In the genomic region with DNA sequence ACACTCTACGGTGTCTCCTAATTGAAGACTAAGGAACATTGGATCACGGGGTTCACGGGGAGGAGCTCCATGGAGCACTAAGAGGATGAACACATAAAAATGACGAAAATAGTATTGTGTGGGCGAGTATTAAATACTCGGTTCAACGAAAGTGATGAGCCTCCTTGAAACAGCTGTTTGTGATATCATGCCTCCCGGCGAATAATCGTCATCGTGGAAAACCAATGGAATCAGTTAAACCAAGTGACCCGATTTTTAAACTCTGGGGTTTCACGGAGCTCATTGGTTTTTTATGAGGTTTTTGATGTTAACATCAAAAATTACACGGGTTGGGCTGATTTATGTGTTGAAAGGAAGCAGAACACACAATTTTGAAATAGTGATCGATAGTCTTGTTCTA, we compare ENCODE assay signal across 3 worm cellular contexts.
TF ChIP-seq lines count a peak whose summit lies in the region.

No protein-coding gene starts in this region.

TF ChIP-seq in whole organism, L1 larva, 84 proteins besides CTCF, POLR2A, EP300 and RAD21:
- no peak for TF ChIP-seq nhr-77 (tag; optimal IDR thresholded peaks at IDR 0.05; lab: Kevin White, UChicago)
- peak; percentile 52 for TF ChIP-seq rnt-1 (tag; optimal IDR thresholded peaks at IDR 0.05; lab: Kevin White, UChicago)
- TF ChIP-seq C04F5.9 (tag; optimal IDR thresholded peaks at IDR 0.05; lab: Kevin White, UChicago): no peak
- peak; percentile 8 for TF ChIP-seq nhr-71 (tag; optimal IDR thresholded peaks at IDR 0.05; lab: Kevin White, UChicago)
- no peak for TF ChIP-seq lir-3 (tag; optimal IDR thresholded peaks at IDR 0.05; lab: Kevin White, UChicago; ENCODE audit: poor library complexity)
- peak; percentile 72 for TF ChIP-seq dsc-1 (tag; optimal IDR thresholded peaks at IDR 0.05; lab: Kevin White, UChicago)
- TF ChIP-seq lsy-2 (tag; optimal IDR thresholded peaks at IDR 0.05; lab: Kevin White, UChicago): peak in 1 of 2 experiments; percentile 20
TF ChIP-seq in whole organism, L1 larva: peak in this region for 4.

TF ChIP-seq in whole organism, L2 larva, 48 proteins besides CTCF, POLR2A, EP300 and RAD21:
- TF ChIP-seq alr-1 (tag; optimal IDR thresholded peaks at IDR 0.05; lab: Kevin White, UChicago) (no peak), nhr-129 (tag; optimal IDR thresholded peaks at IDR 0.05; lab: Kevin White, UChicago) (peak; percentile 0), ceh-16 (tag; optimal IDR thresholded peaks at IDR 0.05; lab: Kevin White, UChicago) (no peak), sem-4 (tag; optimal IDR thresholded peaks at IDR 0.05; lab: Kevin White, UChicago) (peak; percentile 9), sma-9 (GFP tag; optimal IDR thresholded peaks at IDR 0.05; lab: Kevin White, UChicago) (peak; percentile 7), sma-9 (tag; optimal IDR thresholded peaks at IDR 0.05; lab: Kevin White, UChicago) (no peak)
TF ChIP-seq in whole organism, L2 larva: peak in this region for 3.

TF ChIP-seq in whole organism, L4 larva, 104 proteins besides CTCF, POLR2A, EP300 and RAD21:
- TF ChIP-seq duxl-1 (tag; optimal IDR thresholded peaks at IDR 0.05; lab: Kevin White, UChicago; ENCODE audit: poor library complexity): no peak
- TF ChIP-seq tra-1 (GFP tag; IDR thresholded peaks at IDR 0.05; lab: Robert Waterston, UW): 0 out of 2 replicates have a peak, but pooled peaks have one; percentile 32
- peak; percentile 17; the same call in 1 of the 2 replicates for TF ChIP-seq T26A8.4 (GFP tag; IDR thresholded peaks at IDR 0.05; lab: Robert Waterston, UW)
- TF ChIP-seq spr-1 (tag; optimal IDR thresholded peaks at IDR 0.05; lab: Kevin White, UChicago): no peak
- peak; percentile 80 for TF ChIP-seq aha-1 (tag; lab: Kevin White, UChicago)
